Fruit fly (Drosophila melanogaster) whole organism, prepupa: ENCODE data around the gene CG31548.

ENCODE experiments used
- CG10669 ChIP-seq: fragments of 200-800 bp; sonication (Bioruptor generic); optimal IDR thresholded peaks from 3 replicates; lab custom pipeline; 2018; ENCODE audit warnings: missing biosample characterization, mild to moderate bottlenecking, missing genetic modification characterization, moderate library complexity
- CG11902 ChIP-seq: fragments of 200-800 bp; sonication (Bioruptor generic); optimal IDR thresholded peaks from 3 replicates; lab custom pipeline; 2016; ENCODE audit warnings: missing biosample characterization, missing genetic modification characterization
- CG15336 ChIP-seq: fragments of 200-800 bp; sonication (Bioruptor generic); IDR thresholded peaks from 2 replicates; pipeline ENCODE4 v1.3.6; 2022; ENCODE audit warnings: missing biosample characterization, missing genetic modification characterization
- CG1621 ChIP-seq: fragments of 200-800 bp; sonication (Bioruptor generic); optimal IDR thresholded peaks from 3 replicates; lab custom pipeline; 2018; ENCODE audit warnings: missing biosample characterization, mild to moderate bottlenecking, missing genetic modification characterization
- CG16779 ChIP-seq: fragments of 200-800 bp; sonication (Bioruptor generic); optimal IDR thresholded peaks from 3 replicates; lab custom pipeline; 2017; ENCODE audit warnings: missing biosample characterization, mild to moderate bottlenecking, missing genetic modification characterization
- CG3032 ChIP-seq: fragments of 200-800 bp; optimal IDR thresholded peaks from 2 replicates; lab custom pipeline; 2019; ENCODE audit warnings: missing biosample characterization, mild to moderate bottlenecking, missing genetic modification characterization, moderate library complexity
- CG31627 ChIP-seq: fragments of 200-800 bp; sonication (Bioruptor generic); optimal IDR thresholded peaks from 3 replicates; lab custom pipeline; 2016; ENCODE audit warnings: missing biosample characterization, missing genetic modification characterization
- CG32006 ChIP-seq: fragments of 200-800 bp; sonication (Bioruptor generic); optimal IDR thresholded peaks from 3 replicates; lab custom pipeline; 2017; ENCODE audit warnings: missing biosample characterization, mild to moderate bottlenecking, missing genetic modification characterization
- CG34406 ChIP-seq: fragments of 200-800 bp; sonication (Bioruptor generic); optimal IDR thresholded peaks from 3 replicates; lab custom pipeline; 2016; ENCODE audit warnings: missing biosample characterization, missing genetic modification characterization
- CG3919 ChIP-seq: fragments of 200-800 bp; sonication (Bioruptor generic); optimal IDR thresholded peaks from 3 replicates; lab custom pipeline; 2016; ENCODE audit warnings: missing biosample characterization, missing genetic modification characterization
- CG4318 ChIP-seq: fragments of 200-800 bp; sonication (Bioruptor generic); optimal IDR thresholded peaks from 3 replicates; lab custom pipeline; 2017; ENCODE audit warnings: missing biosample characterization, mild to moderate bottlenecking, missing genetic modification characterization
- CG6276 ChIP-seq: fragments of 200-800 bp; sonication (Bioruptor generic); optimal IDR thresholded peaks from 2 replicates; lab custom pipeline; 2017; ENCODE audit warnings: missing biosample characterization, mild to moderate bottlenecking, missing genetic modification characterization
- CG6792 ChIP-seq: fragments of 200-800 bp; sonication (Bioruptor generic); optimal IDR thresholded peaks from 3 replicates; lab custom pipeline; 2016; ENCODE audit warnings: missing biosample characterization, missing genetic modification characterization
- CG6808 ChIP-seq: fragments of 200-800 bp; sonication (Bioruptor generic); optimal IDR thresholded peaks from 3 replicates; lab custom pipeline; 2017; ENCODE audit warnings: missing biosample characterization, missing genetic modification characterization, mild to moderate bottlenecking, moderate library complexity, missing genetic modification reagents
- CG6854 ChIP-seq: fragments of 200-800 bp; sonication (Bioruptor generic); optimal IDR thresholded peaks from 2 replicates; lab custom pipeline; 2017; ENCODE audit warnings: missing biosample characterization, mild to moderate bottlenecking, missing genetic modification characterization
- CG7368 ChIP-seq: fragments of 200-800 bp; sonication (Bioruptor generic); optimal IDR thresholded peaks from 3 replicates; lab custom pipeline; 2016; ENCODE audit warnings: missing biosample characterization, missing genetic modification characterization
- CG8119 ChIP-seq: fragments of 200-800 bp; sonication (Bioruptor generic); IDR thresholded peaks from 3 replicates; pipeline ENCODE4 v1.3.6; 2022; ENCODE audit warnings: missing biosample characterization, missing genetic modification characterization
- CG8632 ChIP-seq: fragments of 200-800 bp; sonication (Bioruptor generic); optimal IDR thresholded peaks from 3 replicates; lab custom pipeline; 2016; ENCODE audit warnings: missing biosample characterization, missing genetic modification characterization
- CG9139 ChIP-seq: fragments of 200-800 bp; sonication (Bioruptor generic); optimal IDR thresholded peaks from 3 replicates; lab custom pipeline; 2017; ENCODE audit warnings: missing biosample characterization, mild to moderate bottlenecking, missing genetic modification characterization
- Eip75B ChIP-seq: fragments of 200-800 bp; sonication (Bioruptor generic); optimal IDR thresholded peaks from 3 replicates; lab custom pipeline; 2016; ENCODE audit warnings: missing biosample characterization, missing genetic modification characterization
- Eip78C ChIP-seq: fragments of 200-800 bp; sonication (Bioruptor generic); peaks from one replicate; lab custom pipeline; 2016; ENCODE audit warnings: missing biosample characterization, missing genetic modification characterization
- Ets21C ChIP-seq: fragments of 200-800 bp; sonication (Bioruptor generic); optimal IDR thresholded peaks from 3 replicates; lab custom pipeline; 2016; ENCODE audit warnings: missing biosample characterization, missing genetic modification characterization
- Ets96B ChIP-seq: fragments of 200-800 bp; optimal IDR thresholded peaks from 2 replicates; lab custom pipeline; 2019; ENCODE audit warnings: missing biosample characterization, mild to moderate bottlenecking, missing genetic modification characterization, moderate library complexity
- Gug ChIP-seq: fragments of 200-800 bp; sonication (Bioruptor generic); IDR thresholded peaks from 2 replicates; pipeline ENCODE4 v1.3.6; 2022; ENCODE audit warnings: missing biosample characterization, missing genetic modification characterization
- Hr38 ChIP-seq: sonication (Bioruptor generic); optimal IDR thresholded peaks from 2 replicates; lab custom pipeline; 2016; ENCODE audit warnings: missing biosample characterization, missing genetic modification characterization
- Lpt ChIP-seq: fragments of 200-800 bp; sonication (Bioruptor generic); optimal IDR thresholded peaks from 3 replicates; lab custom pipeline; 2016; ENCODE audit warnings: missing biosample characterization, missing genetic modification characterization
- OdsH ChIP-seq: fragments of 200-800 bp; sonication (Bioruptor generic); optimal IDR thresholded peaks from 3 replicates; lab custom pipeline; 2016; ENCODE audit warnings: missing biosample characterization, missing genetic modification characterization
- Sox102F ChIP-seq: fragments of 200-800 bp; sonication (Bioruptor generic); optimal IDR thresholded peaks from 2 replicates; lab custom pipeline; 2016; ENCODE audit warnings: missing biosample characterization, mild to moderate bottlenecking, missing genetic modification characterization
- Sox14 ChIP-seq: fragments of 200-800 bp; sonication (Bioruptor generic); optimal IDR thresholded peaks from 3 replicates; lab custom pipeline; 2016; ENCODE audit warnings: missing biosample characterization, missing genetic modification characterization
- achi ChIP-seq: fragments of 200-800 bp; sonication (Bioruptor generic); optimal IDR thresholded peaks from 3 replicates; lab custom pipeline; 2016; ENCODE audit warnings: missing biosample characterization, missing genetic modification characterization
- acj6 ChIP-seq: fragments of 200-800 bp; sonication (Bioruptor generic); optimal IDR thresholded peaks from 3 replicates; lab custom pipeline; 2016; ENCODE audit warnings: missing biosample characterization, missing genetic modification characterization
- cyc ChIP-seq: fragments of 200-800 bp; sonication (Bioruptor generic); optimal IDR thresholded peaks from 3 replicates; lab custom pipeline; 2016; ENCODE audit warnings: missing biosample characterization, missing genetic modification characterization
- dsx ChIP-seq: fragments of 200-800 bp; optimal IDR thresholded peaks from 3 replicates; lab custom pipeline; 2019; ENCODE audit warnings: missing biosample characterization, mild to moderate bottlenecking, missing genetic modification characterization, moderate library complexity; ENCODE audit not compliant: poor library complexity, severe bottlenecking
- esn ChIP-seq: fragments of 200-800 bp; sonication (Bioruptor generic); optimal IDR thresholded peaks from 2 replicates; lab custom pipeline; 2016; ENCODE audit warnings: missing biosample characterization, mild to moderate bottlenecking, missing genetic modification characterization, moderate library complexity
- fd59A ChIP-seq: fragments of 200-800 bp; sonication (Bioruptor generic); optimal IDR thresholded peaks from 2 replicates; lab custom pipeline; 2017; ENCODE audit warnings: missing biosample characterization, mild to moderate bottlenecking, missing genetic modification characterization, missing genetic modification reagents
- fkh ChIP-seq: fragments of 200-800 bp; sonication (Bioruptor generic); optimal IDR thresholded peaks from 3 replicates; lab custom pipeline; 2017; ENCODE audit warnings: missing biosample characterization, mild to moderate bottlenecking, missing genetic modification characterization, moderate library complexity
- lz ChIP-seq: fragments of 200-800 bp; sonication (Bioruptor generic); optimal IDR thresholded peaks from 3 replicates; lab custom pipeline; 2016; ENCODE audit warnings: missing biosample characterization, missing genetic modification characterization
- net ChIP-seq: fragments of 200-800 bp; sonication (Bioruptor generic); optimal IDR thresholded peaks from 3 replicates; lab custom pipeline; 2016; ENCODE audit warnings: missing biosample characterization, missing genetic modification characterization
- pdm3 ChIP-seq: fragments of 200-800 bp; sonication (Bioruptor generic); optimal IDR thresholded peaks from 3 replicates; lab custom pipeline; 2016; ENCODE audit warnings: missing biosample characterization, missing genetic modification characterization
- salr ChIP-seq, 2 experiments: fragments of 200-800 bp; sonication (Bioruptor generic); optimal IDR thresholded peaks; 3 replicates each; lab custom pipeline; 2016 to 2018; ENCODE audit warnings: missing biosample characterization in 2 of 2, missing genetic modification characterization in 2 of 2, mild to moderate bottlenecking in 1 of 2
- spab ChIP-seq: fragments of 200-800 bp; sonication (Bioruptor generic); optimal IDR thresholded peaks from 2 replicates; lab custom pipeline; 2017; ENCODE audit warnings: missing biosample characterization, mild to moderate bottlenecking, missing genetic modification characterization, missing genetic modification reagents
- svp ChIP-seq: fragments of 200-800 bp; sonication (Bioruptor generic); peaks from one replicate; lab custom pipeline; 2016; ENCODE audit warnings: missing biosample characterization, missing genetic modification characterization
- vri ChIP-seq: fragments of 200-800 bp; sonication (Bioruptor generic); optimal IDR thresholded peaks from 3 replicates; lab custom pipeline; 2016; ENCODE audit warnings: missing biosample characterization, mild to moderate bottlenecking, missing genetic modification characterization

CG31548 gene

DNA sequence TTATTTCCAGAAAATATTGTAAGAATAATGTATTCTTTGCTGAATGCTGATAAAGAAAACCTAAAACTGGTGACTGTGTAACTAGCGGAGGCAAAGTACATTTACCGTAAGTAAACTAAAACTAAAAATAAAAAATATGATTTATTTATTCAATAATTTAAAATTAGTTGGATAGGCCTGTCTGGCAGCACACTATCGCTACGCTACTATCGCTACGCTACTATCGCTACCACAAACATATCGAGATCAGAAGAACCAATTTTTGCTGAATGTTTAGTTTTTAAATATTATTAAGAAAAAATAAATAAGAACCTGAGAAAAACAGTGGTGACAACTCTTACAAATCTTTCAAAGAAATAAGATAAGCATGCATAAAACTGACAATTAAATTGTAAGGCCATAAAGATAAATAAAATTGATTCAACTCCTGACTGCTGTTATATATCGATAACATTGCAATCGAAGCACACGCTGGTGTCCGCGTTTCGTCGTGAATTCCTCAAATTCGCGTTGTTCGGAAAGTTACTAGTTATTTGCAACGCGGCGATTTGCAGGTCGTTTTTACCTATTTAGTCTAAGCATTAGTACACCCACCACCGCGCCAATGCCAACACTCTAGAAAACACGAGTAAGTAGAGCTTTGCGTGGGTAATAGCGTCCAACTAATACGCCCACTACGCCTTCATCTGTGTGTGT lies 23.7 kb upstream of the CG31548 start, which contains the start of gene Wdr33 (continued):
- TF ChIP-seq CG16779 (tag; lab: Kevin White, UChicago), result no peak
- TF ChIP-seq CG6792 (GFP tag; lab: Kevin White, UChicago), result no peak
- TF ChIP-seq CG7368 (GFP tag; lab: Kevin White, UChicago), result no peak
- TF ChIP-seq CG8632 (GFP tag; lab: Kevin White, UChicago), result peak; percentile 51
- TF ChIP-seq CG8119, result no peak
- no peak for TF ChIP-seq CG6808
- peak; percentile 24 for TF ChIP-seq lz (GFP tag; lab: Kevin White, UChicago)
- TF ChIP-seq CG3032, result peak; percentile 19
- TF ChIP-seq fkh (GFP tag; lab: Kevin White, UChicago), result peak; percentile 32
- TF ChIP-seq Ets96B, result peak; percentile 20
- TF ChIP-seq vri (GFP tag; lab: Kevin White, UChicago), result no peak
- peak; percentile 41 for TF ChIP-seq CG10669
- TF ChIP-seq CG4318 (GFP tag; lab: Kevin White, UChicago), result no peak
- TF ChIP-seq OdsH, result no peak
- TF ChIP-seq fd59A (GFP tag; lab: Kevin White, UChicago), result no peak
- TF ChIP-seq esn, result peak; percentile 40
- no peak for TF ChIP-seq CG6276 (GFP tag; lab: Kevin White, UChicago)
- TF ChIP-seq Lpt (GFP tag; lab: Kevin White, UChicago), result no peak
- TF ChIP-seq acj6 (GFP tag; lab: Kevin White, UChicago), result peak; percentile 54
- TF ChIP-seq Sox102F (GFP tag; lab: Kevin White, UChicago), result no peak
- no peak for TF ChIP-seq dsx (GFP tag; lab: Kevin White, UChicago)
- peak; percentile 48 for TF ChIP-seq CG11902 (GFP tag; lab: Kevin White, UChicago)
- no peak for TF ChIP-seq CG6854 (GFP tag; lab: Kevin White, UChicago)
- peak; percentile 60 for TF ChIP-seq CG32006 (GFP tag; lab: Kevin White, UChicago)
- TF ChIP-seq salr (GFP tag; optimal IDR thresholded peaks at IDR 0.05; lab: Kevin White, UChicago), result no peak
- TF ChIP-seq Eip78C (GFP tag; lab: Kevin White, UChicago), result peak; percentile 9
- TF ChIP-seq CG34406 (GFP tag; lab: Kevin White, UChicago), result peak; percentile 3
- no peak for TF ChIP-seq Sox14 (GFP tag; lab: Kevin White, UChicago)
- no peak for TF ChIP-seq CG31627
- no peak for TF ChIP-seq spab (GFP tag; lab: Kevin White, UChicago)
- TF ChIP-seq CG15336 (GFP tag; lab: Robert Waterston, UW), result no peak
- TF ChIP-seq cyc (GFP tag; lab: Kevin White, UChicago), result peak; percentile 36

- TF ChIP-seq dsx (GFP tag; lab: Kevin White, UChicago), result peak; percentile 18
- TF ChIP-seq pdm3 (GFP tag; lab: Kevin White, UChicago), result no peak
- peak; percentile 36 for TF ChIP-seq lz (GFP tag; lab: Kevin White, UChicago)
- TF ChIP-seq Ets21C (GFP tag; lab: Kevin White, UChicago), result no peak
- TF ChIP-seq Ets96B, result no peak
- TF ChIP-seq CG10669, result no peak
- no peak for TF ChIP-seq CG16779 (tag; lab: Kevin White, UChicago)
- TF ChIP-seq CG31627, result peak; percentile 22
- TF ChIP-seq CG34406 (GFP tag; lab: Kevin White, UChicago), result no peak
Measured at dm6 chr3R:5659829-5660197, 23.2 kb upstream of the CG31548 start, which contains the start of gene CG2182. TSS of gene CG2182 (minus strand) at chr3R:5659912.

- TF ChIP-seq Eip78C (GFP tag; lab: Kevin White, UChicago) (peak; percentile 77), CG9139 (no peak), Gug (GFP tag; lab: Robert Waterston, UW) (no peak), Eip75B (GFP tag; lab: Kevin White, UChicago) (peak; percentile 25), CG3919 (GFP tag; lab: Kevin White, UChicago) (no peak), CG15336 (GFP tag; lab: Robert Waterston, UW) (peak; percentile 36; the same call in 1 of the 2 replicates), achi (GFP tag; lab: Kevin White, UChicago) (peak; percentile 2), Hr38 (GFP tag; lab: Kevin White, UChicago) (no peak), cyc (GFP tag; lab: Kevin White, UChicago) (peak; percentile 2), CG1621 (peak; percentile 55), CG8119 (peak; percentile 19; the same call in 1 of the 3 replicates), dsx (GFP tag; lab: Kevin White, UChicago) (no peak), esn (peak; percentile 16), CG6808 (no peak), svp (peak; percentile 94), CG6792 (GFP tag; lab: Kevin White, UChicago) (peak; percentile 14), net (peak; percentile 27), spab (GFP tag; lab: Kevin White, UChicago) (no peak), CG6276 (GFP tag; lab: Kevin White, UChicago) (no peak), Lpt (GFP tag; lab: Kevin White, UChicago) (no peak), Sox14 (GFP tag; lab: Kevin White, UChicago) (no peak)
Measured at dm6 chr3R:5658984-5659802, 22.5 kb upstream of the CG31548 start.
